Worm (Caenorhabditis elegans): Measurements from ENCODE around the gene col-9.

DNA sequence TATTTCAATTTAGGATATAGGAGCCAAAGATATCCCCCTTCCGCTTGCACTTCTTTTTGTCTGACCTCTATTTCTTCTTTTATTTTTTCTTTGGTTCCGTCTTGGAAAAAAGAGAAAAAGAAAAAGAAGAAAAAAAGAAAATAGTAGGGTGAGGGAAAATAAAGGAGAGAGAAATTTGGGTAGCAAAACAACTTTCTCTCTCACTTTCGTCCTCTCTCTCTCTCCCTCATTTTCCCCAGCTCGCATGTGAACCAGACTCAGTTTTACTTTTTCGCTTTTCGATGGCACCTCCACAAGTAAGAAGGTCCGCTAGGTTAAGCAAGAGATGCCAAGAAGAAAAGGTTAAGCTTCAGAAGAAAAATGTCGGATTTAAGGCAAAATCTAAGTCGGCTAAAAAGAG is 47.1 kb upstream of the col-9 start:
- TF ChIP-seq F13C5.2 (tag; optimal IDR thresholded peaks at IDR 0.05) (no peak), pes-1 (GFP tag; IDR thresholded peaks at IDR 0.05) (no peak), hmbx-1 (tag; optimal IDR thresholded peaks at IDR 0.05) (no peak), ama-1 (optimal IDR thresholded peaks at IDR 0.05) (no peak), scrt-1 (GFP tag; IDR thresholded peaks at IDR 0.05) (no peak), sea-1 (GFP tag; conservative IDR thresholded peaks at IDR 0.05) (no peak), aly-1 (tag; optimal IDR thresholded peaks at IDR 0.05) (no peak), flt-1 (GFP tag; IDR thresholded peaks at IDR 0.05) (no peak), ceh-13 (GFP tag; optimal IDR thresholded peaks at IDR 0.05) (no peak), ets-7 (tag; optimal IDR thresholded peaks at IDR 0.05) (no peak), B0310.2 (tag; optimal IDR thresholded peaks at IDR 0.05) (no peak), tbx-37 (GFP tag; conservative IDR thresholded peaks at IDR 0.05) (no peak), ceh-36 (tag; optimal IDR thresholded peaks at IDR 0.05) (no peak)
